Fruit fly (Drosophila melanogaster): ENCODE results near the gene Naxd.

Gene Naxd

dm6 chr3L:19074673-19075402 lies 22.7 kb downstream of the Naxd start:
- TF ChIP-seq bab1 (GFP tag; optimal IDR thresholded peaks at IDR 0.05) (no peak), cnc (optimal IDR thresholded peaks at IDR 0.05) (no peak), CG7045 (GFP tag; optimal IDR thresholded peaks at IDR 0.05) (no peak), CG1620 (GFP tag; optimal IDR thresholded peaks at IDR 0.05) (no peak)

DNA sequence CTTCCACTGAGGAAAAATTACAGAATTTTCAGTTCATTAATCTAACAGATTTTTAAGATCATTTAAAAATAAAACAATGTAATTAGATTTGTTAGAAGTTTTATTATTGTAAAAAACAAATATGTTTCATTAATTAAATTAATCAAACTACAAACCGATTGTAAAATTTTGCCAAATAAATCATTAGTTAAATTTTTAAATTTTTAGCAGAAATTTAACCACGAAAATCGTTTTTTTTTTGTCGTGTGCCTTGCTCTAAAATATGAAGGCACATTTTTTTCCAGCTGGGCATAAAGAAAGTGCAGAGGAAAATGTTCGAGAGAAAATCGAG lies 23.6 kb downstream of the Naxd start:
- no peak for TF ChIP-seq tj (GFP tag; optimal IDR thresholded peaks at IDR 0.05)
- TF ChIP-seq CG12768 (GFP tag; optimal IDR thresholded peaks at IDR 0.05): no peak
- peak; percentile 20 for TF ChIP-seq kay (GFP tag; ENCODE audit: borderline replicate concordance)

DNA sequence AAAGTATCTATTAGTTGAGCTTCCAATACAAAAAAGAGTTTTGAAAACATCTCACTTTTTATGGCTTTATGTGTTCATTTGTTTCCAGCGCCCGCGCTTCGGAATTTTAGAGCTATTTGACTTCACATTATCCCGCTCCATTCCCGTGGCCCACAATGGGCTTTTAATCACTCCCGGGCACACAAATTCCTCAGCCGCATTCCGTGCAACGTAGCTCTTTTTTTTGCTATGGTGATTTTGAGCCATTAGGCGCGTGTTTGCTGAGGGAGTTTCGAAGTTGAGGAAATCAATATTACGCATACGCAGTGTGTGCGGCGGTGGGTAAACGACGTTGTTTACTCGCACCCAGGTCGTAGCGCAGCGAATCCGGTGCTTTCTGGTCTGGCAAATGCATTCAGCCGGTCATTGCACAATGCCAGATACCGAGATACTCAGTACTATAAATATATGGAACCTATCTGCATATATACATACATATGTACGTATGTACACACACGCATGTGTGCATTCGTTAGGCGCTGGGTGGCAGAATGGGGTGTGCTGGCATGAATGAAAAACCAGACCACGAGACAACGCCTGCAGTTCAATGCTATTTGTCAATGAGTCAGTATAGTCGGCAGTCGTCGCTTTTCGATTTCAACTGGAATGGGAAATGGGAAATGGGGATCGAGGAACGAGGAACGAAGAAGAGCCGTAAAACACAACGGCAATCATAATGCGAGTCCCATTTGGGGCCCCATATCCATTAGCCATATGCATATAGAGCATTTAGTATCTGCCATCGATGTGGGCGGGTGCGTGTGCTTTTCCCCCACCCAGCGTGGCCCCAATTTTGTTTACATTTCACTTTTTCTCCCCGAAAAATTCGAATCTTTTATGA lies 24.2 kb downstream of the Naxd start:
- TF ChIP-seq Hr96 (GFP tag; optimal IDR thresholded peaks at IDR 0.05) (no peak), cnc (optimal IDR thresholded peaks at IDR 0.05) (no peak), kay (GFP tag; ENCODE audit: borderline replicate concordance) (no peak), CG7101 (tag; optimal IDR thresholded peaks at IDR 0.05) (no peak), Clk (GFP tag; optimal IDR thresholded peaks at IDR 0.05) (no peak), bab1 (GFP tag; optimal IDR thresholded peaks at IDR 0.05) (no peak), Mnt (GFP tag; optimal IDR thresholded peaks at IDR 0.05) (peak; percentile 32), CG12768 (GFP tag; optimal IDR thresholded peaks at IDR 0.05) (peak; percentile 31), cic (GFP tag; optimal IDR thresholded peaks at IDR 0.05) (peak; percentile 75), tj (GFP tag; optimal IDR thresholded peaks at IDR 0.05) (no peak), Crg-1 (GFP tag; optimal IDR thresholded peaks at IDR 0.05) (no peak)

dm6 chr3L:19072177-19072603 lies 25.3 kb downstream of the Naxd start:
- TF ChIP-seq Hr96 (GFP tag; optimal IDR thresholded peaks at IDR 0.05) (no peak), cnc (optimal IDR thresholded peaks at IDR 0.05) (no peak), bab1 (GFP tag; optimal IDR thresholded peaks at IDR 0.05) (peak; percentile 39), cic (GFP tag; optimal IDR thresholded peaks at IDR 0.05) (peak; percentile 100), ovo (GFP tag; optimal IDR thresholded peaks at IDR 0.05) (peak; percentile 76), CG14711 (tag; optimal IDR thresholded peaks at IDR 0.05) (peak; percentile 31), pad (GFP tag; optimal IDR thresholded peaks at IDR 0.05) (peak; percentile 16), CG12768 (GFP tag; optimal IDR thresholded peaks at IDR 0.05) (peak; percentile 86), CG7045 (GFP tag; optimal IDR thresholded peaks at IDR 0.05) (peak; percentile 71), Clk (GFP tag; optimal IDR thresholded peaks at IDR 0.05) (peak; percentile 10), CG11617 (GFP tag; optimal IDR thresholded peaks at IDR 0.05) (peak; percentile 52), CG7101 (tag; optimal IDR thresholded peaks at IDR 0.05) (peak; percentile 27), CG1620 (GFP tag; optimal IDR thresholded peaks at IDR 0.05) (no peak), toe (GFP tag; optimal IDR thresholded peaks at IDR 0.05) (peak; percentile 23), CG5204 (GFP tag; optimal IDR thresholded peaks at IDR 0.05) (no peak), tj (GFP tag; optimal IDR thresholded peaks at IDR 0.05) (peak; percentile 24), CG33017 (tag; optimal IDR thresholded peaks at IDR 0.05) (peak; percentile 77), kay (GFP tag; ENCODE audit: borderline replicate concordance) (peak; percentile 93), Mnt (GFP tag; optimal IDR thresholded peaks at IDR 0.05) (no peak), Crg-1 (GFP tag; optimal IDR thresholded peaks at IDR 0.05) (peak; percentile 24)

dm6 chr3L:19071173-19071844 lies 26.2 kb downstream of the Naxd start:
- no peak for TF ChIP-seq Hr96 (GFP tag; optimal IDR thresholded peaks at IDR 0.05)
- TF ChIP-seq Clk (GFP tag; optimal IDR thresholded peaks at IDR 0.05): no peak
- TF ChIP-seq ovo (GFP tag; optimal IDR thresholded peaks at IDR 0.05): peak; percentile 14
- TF ChIP-seq cnc (optimal IDR thresholded peaks at IDR 0.05): no peak
- TF ChIP-seq kay (GFP tag; ENCODE audit: borderline replicate concordance): peak; percentile 95
- no peak for TF ChIP-seq tj (GFP tag; optimal IDR thresholded peaks at IDR 0.05)
- peak; percentile 88 for TF ChIP-seq cic (GFP tag; optimal IDR thresholded peaks at IDR 0.05)
- no peak for TF ChIP-seq CG1620 (GFP tag; optimal IDR thresholded peaks at IDR 0.05)
- TF ChIP-seq Crg-1 (GFP tag; optimal IDR thresholded peaks at IDR 0.05): no peak
- TF ChIP-seq CG11617 (GFP tag; optimal IDR thresholded peaks at IDR 0.05): no peak
- peak; percentile 14 for TF ChIP-seq CG12768 (GFP tag; optimal IDR thresholded peaks at IDR 0.05)
- no peak for TF ChIP-seq toe (GFP tag; optimal IDR thresholded peaks at IDR 0.05)
- no peak for TF ChIP-seq CG33017 (tag; optimal IDR thresholded peaks at IDR 0.05)
- no peak for TF ChIP-seq CG14711 (tag; optimal IDR thresholded peaks at IDR 0.05)
- peak; percentile 20 for TF ChIP-seq Mnt (GFP tag; optimal IDR thresholded peaks at IDR 0.05)
- peak; percentile 32 for TF ChIP-seq CG7045 (GFP tag; optimal IDR thresholded peaks at IDR 0.05)
- TF ChIP-seq bab1 (GFP tag; optimal IDR thresholded peaks at IDR 0.05): no peak
- peak; percentile 1 for TF ChIP-seq CG7101 (tag; optimal IDR thresholded peaks at IDR 0.05)
- no peak for TF ChIP-seq CG5204 (GFP tag; optimal IDR thresholded peaks at IDR 0.05)
- no peak for TF ChIP-seq pad (GFP tag; optimal IDR thresholded peaks at IDR 0.05)

DNA sequence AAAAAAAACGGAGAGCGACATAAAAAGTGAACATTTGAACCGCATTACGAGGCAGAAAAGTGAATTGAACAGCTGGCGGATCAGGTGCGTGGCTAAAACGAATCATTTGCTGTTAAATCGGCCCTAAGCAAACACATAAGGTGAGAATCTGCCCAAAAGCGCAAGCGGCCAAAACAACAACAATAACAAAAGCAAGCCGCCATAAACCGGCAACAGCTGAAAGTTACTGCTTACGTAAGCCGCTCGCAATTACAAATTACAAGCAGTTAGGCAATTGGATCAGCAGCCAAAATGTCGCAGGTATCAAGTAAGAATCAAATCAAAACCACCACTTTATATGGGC lies 34.1 kb downstream of the Naxd start:
- TF ChIP-seq tj (GFP tag; optimal IDR thresholded peaks at IDR 0.05) (peak; percentile 63), Clk (GFP tag; optimal IDR thresholded peaks at IDR 0.05) (no peak), CG33017 (tag; optimal IDR thresholded peaks at IDR 0.05) (no peak), cnc (optimal IDR thresholded peaks at IDR 0.05) (peak; percentile 37 to 60), bab1 (GFP tag; optimal IDR thresholded peaks at IDR 0.05) (no peak), ovo (GFP tag; optimal IDR thresholded peaks at IDR 0.05) (no peak), CG11617 (GFP tag; optimal IDR thresholded peaks at IDR 0.05) (no peak), cic (GFP tag; optimal IDR thresholded peaks at IDR 0.05) (no peak), kay (GFP tag; ENCODE audit: borderline replicate concordance) (no peak), pad (GFP tag; optimal IDR thresholded peaks at IDR 0.05) (no peak), CG1620 (GFP tag; optimal IDR thresholded peaks at IDR 0.05) (no peak)

All from whole organism, adult.